Worm (Caenorhabditis elegans): ENCODE data around the gene osta-3.

The osta-3 gene

ce11 chrII:14812231-14812630 lies at the start of gene osta-3:
TSS of gene osta-3 (plus strand) at chrII:14812531.
- TF ChIP-seq unc-62 (GFP tag; optimal IDR thresholded peaks at IDR 0.05), result no peak

ce11 chrII:14768804-14769203 lies 43.5 kb upstream of the osta-3 start:
- no peak for TF ChIP-seq unc-62 (GFP tag; optimal IDR thresholded peaks at IDR 0.05)

DNA sequence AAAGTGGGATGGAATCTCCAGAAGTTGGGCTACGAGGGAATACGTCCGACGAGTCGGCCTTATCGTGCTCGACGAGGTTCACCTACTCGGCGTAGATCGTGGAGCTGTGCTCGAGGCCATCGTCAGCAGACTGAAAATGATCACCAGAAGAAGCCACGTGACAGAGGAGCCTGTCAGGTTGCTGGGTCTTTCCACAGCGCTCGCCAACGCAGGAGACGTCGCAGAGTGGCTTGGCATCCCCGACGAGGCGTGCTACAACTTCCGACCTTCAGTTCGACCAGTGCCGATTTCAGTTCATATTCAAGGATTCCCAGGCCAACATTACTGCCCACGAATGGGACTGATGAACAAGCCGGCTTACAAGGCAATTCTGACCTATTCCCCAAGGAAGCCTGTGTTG lies 41.2 kb upstream of the osta-3 start:
- TF ChIP-seq unc-62 (GFP tag; optimal IDR thresholded peaks at IDR 0.05), result no peak

- no peak for TF ChIP-seq unc-62 (GFP tag; optimal IDR thresholded peaks at IDR 0.05)
Observed at ce11 chrII:14772113-14772512, 40.2 kb upstream of the osta-3 start.

DNA sequence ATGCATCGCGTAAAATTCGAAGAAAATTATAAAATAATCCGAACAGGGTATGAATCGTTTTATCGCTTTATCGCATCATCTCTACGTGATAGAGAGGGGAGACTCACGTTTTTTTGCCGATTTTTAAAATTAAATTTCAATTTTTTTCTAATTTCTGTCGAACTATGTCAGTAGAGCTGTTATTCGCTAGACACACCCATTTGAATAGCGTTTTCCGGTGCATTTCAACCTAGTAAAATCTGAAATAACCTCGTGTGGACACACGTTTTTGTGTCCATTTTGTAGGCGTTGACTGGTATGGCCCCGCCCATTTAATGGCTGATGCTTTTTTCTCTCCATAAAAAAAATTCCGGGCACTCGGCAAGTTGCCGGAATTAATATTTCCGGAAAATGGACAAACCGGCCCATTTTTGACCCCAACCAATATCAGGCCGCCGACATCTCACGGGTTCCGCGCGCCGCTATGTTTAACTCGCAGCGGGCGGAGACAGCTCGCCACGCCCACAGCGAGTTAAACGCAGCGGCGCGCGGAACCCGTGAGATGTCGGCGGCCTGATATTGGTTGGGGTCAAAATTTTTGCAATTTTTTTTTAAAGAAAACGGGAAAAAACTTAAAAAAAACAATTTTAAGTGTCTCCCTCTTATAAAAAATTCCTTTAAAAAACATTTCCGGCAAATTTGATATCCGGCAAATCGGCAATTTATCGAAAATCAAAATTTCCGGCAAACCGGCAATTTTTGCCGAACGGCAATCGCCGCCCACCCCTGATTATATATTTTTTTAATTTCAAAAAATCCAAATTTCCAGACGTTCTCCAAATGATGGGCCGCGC lies 39.2 kb upstream of the osta-3 start, which contains the start of gene Y54E2A.7:
Gene Y54E2A.7 (minus strand): TSS at position 51 of the 833 bp plus-strand sequence.
- TF ChIP-seq unc-62 (GFP tag; optimal IDR thresholded peaks at IDR 0.05), result no peak

DNA sequence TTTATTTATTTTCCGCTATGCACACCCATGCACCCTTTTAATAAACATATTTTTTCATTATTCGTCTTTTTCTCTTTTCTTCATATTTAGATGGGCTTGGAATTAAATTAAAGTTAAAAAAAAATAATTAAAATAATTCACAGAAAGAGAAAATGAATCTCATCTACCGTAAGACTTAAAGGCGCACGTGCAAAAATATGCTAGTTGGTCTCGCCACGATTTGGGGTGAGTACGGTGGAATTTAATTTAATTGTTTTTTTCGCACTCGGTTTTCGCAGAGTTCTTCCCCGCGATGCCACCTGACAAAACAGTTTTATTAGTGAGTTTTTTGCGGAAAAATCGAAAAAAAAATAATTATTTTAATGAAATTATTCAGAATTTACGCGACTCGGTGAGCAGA lies 34.2 kb upstream of the osta-3 start, which contains the start of gene Y54E2A.8:
Gene Y54E2A.8 (plus strand): TSS at position 254 of the 400 bp plus-strand sequence.
- TF ChIP-seq unc-62 (GFP tag; optimal IDR thresholded peaks at IDR 0.05), result no peak

ce11 chrII:14779851-14780250 lies 32.5 kb upstream of the osta-3 start:
- TF ChIP-seq unc-62 (GFP tag; optimal IDR thresholded peaks at IDR 0.05), result no peak

- no peak for TF ChIP-seq unc-62 (GFP tag; optimal IDR thresholded peaks at IDR 0.05)
Observed at ce11 chrII:14785906-14786305, 26.4 kb upstream of the osta-3 start, which contains the start of gene Y54E2A.9. TSS of gene Y54E2A.9 (minus strand) at chrII:14786006.

- TF ChIP-seq unc-62 (GFP tag; optimal IDR thresholded peaks at IDR 0.05), result no peak
Observed at ce11 chrII:14790751-14791150, 21.6 kb upstream of the osta-3 start, which contains the start of gene Y54E2A.10. TSS of gene Y54E2A.10 (plus strand) at chrII:14791051.

ce11 chrII:14792470-14792869 lies 19.9 kb upstream of the osta-3 start:
- no peak for TF ChIP-seq unc-62 (GFP tag; optimal IDR thresholded peaks at IDR 0.05)

DNA sequence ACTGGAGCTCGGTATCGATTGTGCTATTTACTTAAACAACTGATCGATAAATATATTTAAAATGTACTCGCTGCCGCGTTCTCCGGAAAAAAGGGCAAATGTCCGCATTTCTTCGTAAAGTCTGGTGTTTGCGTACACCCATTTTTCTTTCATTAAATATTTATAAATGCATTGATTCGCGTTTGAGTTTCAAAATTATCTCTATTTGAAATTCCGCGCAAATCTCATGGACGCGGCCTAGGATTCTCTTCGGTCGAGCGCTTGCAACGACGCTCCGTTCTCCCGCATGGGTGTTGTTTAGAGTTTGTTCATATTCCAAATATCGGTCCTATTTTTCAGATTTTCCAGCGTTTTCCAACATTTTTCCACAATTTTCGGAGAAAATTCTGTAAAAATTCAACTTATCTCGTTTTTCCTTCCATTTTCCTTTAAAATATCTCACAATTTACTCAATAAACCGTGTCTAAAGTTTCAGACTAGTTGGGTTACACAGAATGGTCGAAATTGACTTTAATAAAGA lies 17.3 kb upstream of the osta-3 start, which contains the start of gene eif-3.B:
Gene eif-3.B (plus strand): TSS at position 470 of the 520 bp plus-strand sequence.
- TF ChIP-seq unc-62 (GFP tag; optimal IDR thresholded peaks at IDR 0.05), result no peak

DNA sequence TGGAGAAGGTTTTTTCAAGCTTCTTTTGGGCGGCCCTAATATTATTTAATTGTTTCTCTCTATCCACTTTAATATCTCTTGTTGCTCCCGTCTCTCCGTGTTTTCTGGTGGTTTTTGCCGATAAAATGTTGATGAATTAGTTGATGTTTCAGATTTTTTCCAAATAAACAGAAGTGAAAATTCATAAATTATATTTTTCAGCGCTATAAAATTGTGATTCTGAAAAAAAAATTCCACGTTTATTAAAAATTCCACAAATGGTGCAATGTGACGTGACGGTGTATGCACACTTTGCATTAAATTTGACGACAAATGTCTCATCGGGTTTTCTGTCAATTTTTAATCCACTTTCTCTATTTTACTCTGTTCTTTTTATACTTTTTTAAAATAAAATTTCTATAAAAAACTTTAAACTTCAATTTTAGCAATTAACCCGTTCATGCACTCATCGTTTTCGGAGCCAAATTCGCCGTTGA lies 14.2 kb upstream of the osta-3 start, which contains the start of gene tbc-20:
Gene tbc-20 (plus strand): TSS at position 426 of the 476 bp plus-strand sequence.
- no peak for TF ChIP-seq unc-62 (GFP tag; optimal IDR thresholded peaks at IDR 0.05)

ce11 chrII:14799367-14799766 lies 13.0 kb upstream of the osta-3 start:
- TF ChIP-seq unc-62 (GFP tag; optimal IDR thresholded peaks at IDR 0.05), result no peak

DNA sequence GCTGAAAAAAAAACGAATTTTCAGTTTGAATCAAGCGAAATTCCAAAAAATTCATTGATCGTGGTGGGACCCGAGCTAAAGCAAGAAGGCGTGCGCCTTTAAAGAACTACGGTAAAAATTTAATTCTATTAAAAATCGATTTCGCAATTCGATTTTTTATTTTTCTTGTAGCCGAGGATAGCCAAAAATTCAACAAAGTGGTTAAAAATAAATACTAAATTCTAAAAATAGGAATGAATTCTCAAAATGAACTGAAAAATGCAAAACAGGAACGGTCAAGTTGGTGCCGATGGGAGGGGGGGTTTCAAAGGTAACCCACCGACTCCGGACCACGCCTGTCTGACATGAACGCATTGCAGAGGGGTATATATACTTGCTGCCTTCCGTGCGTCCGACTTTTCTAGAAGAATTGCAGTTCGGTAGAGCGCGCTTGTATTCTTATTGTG lies 11.2 kb upstream of the osta-3 start:
- TF ChIP-seq unc-62 (GFP tag; optimal IDR thresholded peaks at IDR 0.05), result no peak

DNA sequence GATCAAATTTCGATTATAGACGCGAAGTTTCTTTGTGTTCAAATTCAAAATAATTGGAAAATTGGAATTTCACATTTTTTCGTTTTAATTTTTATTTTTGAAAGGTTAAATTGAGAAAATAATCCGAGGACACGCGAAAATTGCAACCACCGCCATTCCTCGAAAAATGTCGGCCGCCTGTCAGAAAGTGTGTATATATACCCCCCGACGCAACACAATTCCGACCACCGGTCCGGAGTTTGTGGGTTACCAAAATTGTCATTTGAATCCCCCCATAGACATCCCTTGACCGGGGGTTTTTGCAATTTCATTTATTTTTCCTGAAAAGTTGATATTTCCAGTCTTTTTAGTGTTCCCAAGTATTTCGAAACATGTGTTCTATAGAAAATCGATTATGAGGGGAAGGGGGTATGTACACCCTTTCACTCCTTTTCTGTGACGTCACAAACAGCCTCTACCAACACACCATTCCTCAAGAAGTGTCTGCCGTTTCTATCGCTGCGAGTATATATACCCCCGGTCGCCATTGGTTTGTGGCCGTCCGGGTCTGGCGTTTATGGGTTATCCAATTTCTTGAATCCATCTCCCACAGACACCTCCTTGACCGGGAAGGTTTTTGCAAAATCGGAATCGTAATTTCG lies 8.0 kb upstream of the osta-3 start, which contains the start of gene W01D2.3:
Gene W01D2.3 (minus strand): TSS at position 51 of the 641 bp plus-strand sequence.
- TF ChIP-seq unc-62 (GFP tag; optimal IDR thresholded peaks at IDR 0.05), result no peak

ce11 chrII:14805686-14806085 lies 6.6 kb upstream of the osta-3 start, which contains the start of gene srt-11:
TSS of gene srt-11 (plus strand) at chrII:14805986.
- no peak for TF ChIP-seq unc-62 (GFP tag; optimal IDR thresholded peaks at IDR 0.05)

Data from whole organism, dauer.